Fruit fly (Drosophila melanogaster): Measurements from ENCODE around the gene CG12725.

Gene CG12725

DNA sequence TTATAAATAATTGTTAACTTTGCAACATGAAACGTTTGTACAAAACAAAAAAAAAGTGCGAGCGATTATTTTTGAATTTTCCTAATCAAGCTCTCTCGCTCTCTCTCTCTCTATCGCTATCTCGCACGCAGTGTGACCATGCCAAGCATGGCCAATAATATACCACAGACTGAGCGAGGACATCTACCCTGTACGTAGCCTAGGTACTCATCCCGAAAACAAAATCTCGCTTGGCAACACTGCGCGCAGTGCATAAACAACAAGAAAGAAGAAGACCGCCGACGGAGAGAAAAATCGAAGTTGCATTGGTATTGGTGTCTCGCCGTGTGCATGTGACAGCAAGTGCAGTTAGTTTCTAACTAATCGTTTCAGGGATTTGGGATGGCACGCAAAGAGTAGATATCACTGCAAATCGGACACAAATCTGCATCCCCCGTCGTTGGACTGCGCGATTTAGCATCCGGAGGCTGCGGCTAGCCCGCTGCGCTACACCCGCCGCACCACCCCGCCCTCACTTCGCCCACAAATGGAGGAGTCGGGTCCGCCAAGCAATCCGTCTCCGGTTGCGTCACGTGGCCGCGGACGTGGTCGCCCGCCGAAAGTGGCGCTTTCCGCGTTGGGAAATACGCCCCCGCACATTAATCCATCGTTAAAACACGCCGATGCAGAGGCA lies 10.4 kb upstream of the CG12725 start, which contains the start of the genes CG1998 and Set2 (continued):
- TF ChIP-seq CG13296 (GFP tag; optimal IDR thresholded peaks at IDR 0.05): no peak
- no peak for TF ChIP-seq CG7372 (GFP tag; IDR thresholded peaks at IDR 0.05)
- 0 out of 3 replicates have a peak, but pooled peaks have one; percentile 21 for TF ChIP-seq dysf (GFP tag; IDR thresholded peaks at IDR 0.05)
- no peak for TF ChIP-seq CG7556 (GFP tag; optimal IDR thresholded peaks at IDR 0.05)
- TF ChIP-seq CG2889 (GFP tag; IDR thresholded peaks at IDR 0.05): no peak
- TF ChIP-seq pnt (GFP tag; optimal IDR thresholded peaks at IDR 0.05): peak; percentile 1
- no peak for TF ChIP-seq Bdp1 (GFP tag; optimal IDR thresholded peaks at IDR 0.05)
- TF ChIP-seq CG4360 (GFP tag; IDR thresholded peaks at IDR 0.05): no peak
- TF ChIP-seq mld (GFP tag; IDR thresholded peaks at IDR 0.05; ENCODE audit: partially characterized antibody): no peak
- peak; percentile 7 for TF ChIP-seq jumu (GFP tag; optimal IDR thresholded peaks at IDR 0.05)
- TF ChIP-seq exex (tag; optimal IDR thresholded peaks at IDR 0.05): no peak
- TF ChIP-seq HHEX (GFP tag; optimal IDR thresholded peaks at IDR 0.05): no peak
- peak; percentile 22 for TF ChIP-seq CG13775 (GFP tag; optimal IDR thresholded peaks at IDR 0.05)
- TF ChIP-seq gcm (GFP tag; optimal IDR thresholded peaks at IDR 0.05): no peak
- TF ChIP-seq kni (GFP tag; optimal IDR thresholded peaks at IDR 0.05): no peak
- TF ChIP-seq CG9609 (GFP tag; optimal IDR thresholded peaks at IDR 0.05): peak; percentile 38
- TF ChIP-seq ro (GFP tag; IDR thresholded peaks at IDR 0.05): no peak
- TF ChIP-seq Sry-β (GFP tag; optimal IDR thresholded peaks at IDR 0.05): no peak
- no peak for TF ChIP-seq CG17612 (GFP tag; IDR thresholded peaks at IDR 0.05)
- no peak for TF ChIP-seq sqz (GFP tag; optimal IDR thresholded peaks at IDR 0.05)
- TF ChIP-seq CG17912 (GFP tag; optimal IDR thresholded peaks at IDR 0.05): peak; percentile 25
- TF ChIP-seq chn (GFP tag; optimal IDR thresholded peaks at IDR 0.05): peak; percentile 40
- TF ChIP-seq hb (GFP tag; IDR thresholded peaks at IDR 0.05; ENCODE audit: partially characterized antibody): no peak
- no peak for TF ChIP-seq fd102C (GFP tag; optimal IDR thresholded peaks at IDR 0.05)
- TF ChIP-seq tna (GFP tag; IDR thresholded peaks at IDR 0.05; ENCODE audit: partially characterized antibody): peak; percentile 19; the same call in 1 of the 2 replicates
- no peak for TF ChIP-seq ato (GFP tag; IDR thresholded peaks at IDR 0.05; ENCODE audit: partially characterized antibody)
- peak; percentile 3 for TF ChIP-seq CG1233 (GFP tag; optimal IDR thresholded peaks at IDR 0.05)
- TF ChIP-seq gsb (GFP tag; IDR thresholded peaks at IDR 0.05): no peak
- no peak for TF ChIP-seq CG4854 (GFP tag; optimal IDR thresholded peaks at IDR 0.05)
- no peak; the same call in 1 of the 2 replicates for TF ChIP-seq NFAT (GFP tag; IDR thresholded peaks at IDR 0.05)
- no peak for TF ChIP-seq dimm (GFP tag; IDR thresholded peaks at IDR 0.05)
- peak; percentile 67 for TF ChIP-seq CG33213 (GFP tag; optimal IDR thresholded peaks at IDR 0.05)
- TF ChIP-seq CG9817 (tag; optimal IDR thresholded peaks at IDR 0.05): peak; percentile 11
- no peak for TF ChIP-seq dati (GFP tag; IDR thresholded peaks at IDR 0.05)
- no peak for TF ChIP-seq Lpt (GFP tag; optimal IDR thresholded peaks at IDR 0.05)
- TF ChIP-seq PHDP (tag; optimal IDR thresholded peaks at IDR 0.05): no peak
- no peak for TF ChIP-seq CG1792 (GFP tag; optimal IDR thresholded peaks at IDR 0.05)
- TF ChIP-seq ind (GFP tag; optimal IDR thresholded peaks at IDR 0.05): no peak
- no peak for TF ChIP-seq CG30403 (GFP tag; optimal IDR thresholded peaks at IDR 0.05)
- peak; percentile 61 for TF ChIP-seq BEAF-32 (GFP tag; optimal IDR thresholded peaks at IDR 0.05)
- no peak for TF ChIP-seq CG43689 (GFP tag; IDR thresholded peaks at IDR 0.05)
- TF ChIP-seq CG11696 (GFP tag; IDR thresholded peaks at IDR 0.05): no peak
- TF ChIP-seq CG16779 (GFP tag; IDR thresholded peaks at IDR 0.05): no peak
- no peak for TF ChIP-seq CG7271 (tag; optimal IDR thresholded peaks at IDR 0.05)
- TF ChIP-seq CG3407 (GFP tag; optimal IDR thresholded peaks at IDR 0.05): no peak
- peak; percentile 6 for TF ChIP-seq CG7786 (GFP tag; optimal IDR thresholded peaks at IDR 0.05)
- TF ChIP-seq CG16815 (GFP tag; optimal IDR thresholded peaks at IDR 0.05): no peak
- TF ChIP-seq CG17385 (GFP tag; optimal IDR thresholded peaks at IDR 0.05): peak; percentile 98
- TF ChIP-seq CG18619 (GFP tag; optimal IDR thresholded peaks at IDR 0.05): no peak
- TF ChIP-seq CG30431 (GFP tag; optimal IDR thresholded peaks at IDR 0.05): no peak
